Fruit fly (Drosophila melanogaster): Measurements from ENCODE around the gene CG11839.

- TF ChIP-seq rn (GFP tag; IDR thresholded peaks at IDR 0.05) (no peak), CG34367 (tag; optimal IDR thresholded peaks at IDR 0.05) (no peak), CG15710 (tag; optimal IDR thresholded peaks at IDR 0.05) (peak; percentile 11), CG13204 (GFP tag; optimal IDR thresholded peaks at IDR 0.05) (no peak)
Measured at dm6 chr3R:25049742-25050517, 19.8 kb upstream of the CG11839 start.
